Fruit fly (Drosophila melanogaster) whole organism, embryonic: ENCODE data around the gene UQCR-Q.

Experiments used
- CG10274 ChIP-seq: fragments of 200-800 bp; sonication (Bioruptor generic); optimal IDR thresholded peaks from 3 replicates; lab custom pipeline; 2017; ENCODE audit warnings: missing biosample characterization, mild to moderate bottlenecking, missing genetic modification characterization
- CG14441 ChIP-seq: fragments of 200-800 bp; sonication (Bioruptor generic); IDR thresholded peaks from 2 replicates; pipeline ENCODE4 v1.3.6; 2022; ENCODE audit warnings: missing biosample characterization, missing genetic modification characterization
- CG15479 ChIP-seq: fragments of 200-800 bp; sonication (Bioruptor generic); optimal IDR thresholded peaks from 3 replicates; lab custom pipeline; 2019; ENCODE audit warnings: missing biosample characterization, mild to moderate bottlenecking, missing genetic modification characterization, moderate library complexity
- CG17359 ChIP-seq: fragments of 200-800 bp; sonication (Bioruptor generic); optimal IDR thresholded peaks from 3 replicates; lab custom pipeline; 2018; ENCODE audit warnings: missing biosample characterization, mild to moderate bottlenecking, missing genetic modification characterization, moderate library complexity
- CG17361 ChIP-seq: fragments of 200-800 bp; sonication (Bioruptor generic); IDR thresholded peaks from 3 replicates; pipeline ENCODE4 v1.3.6; 2022; ENCODE audit warnings: missing biosample characterization, missing genetic modification characterization
- CG31388 ChIP-seq: fragments of 200-800 bp; sonication (Bioruptor generic); optimal IDR thresholded peaks from 2 replicates; lab custom pipeline; 2016; ENCODE audit warnings: missing biosample characterization, missing genetic modification characterization
- CG6654 ChIP-seq: fragments of 200-800 bp; sonication (Bioruptor generic); optimal IDR thresholded peaks from 2 replicates; lab custom pipeline; 2017; ENCODE audit warnings: missing biosample characterization, mild to moderate bottlenecking, missing genetic modification characterization
- CG7963 ChIP-seq: fragments of 200-800 bp; sonication (Bioruptor generic); IDR thresholded peaks from 3 replicates; pipeline ENCODE4 v1.3.6; 2022; ENCODE audit warnings: missing biosample characterization, missing genetic modification characterization; ENCODE audit not compliant: partially characterized antibody
- CG8281 ChIP-seq: fragments of 200-800 bp; sonication (Bioruptor generic); optimal IDR thresholded peaks from 2 replicates; lab custom pipeline; 2018; ENCODE audit warnings: missing biosample characterization, mild to moderate bottlenecking, missing genetic modification characterization, moderate library complexity
- CG9609 ChIP-seq: fragments of 200-800 bp; sonication (Bioruptor generic); optimal IDR thresholded peaks from 3 replicates; lab custom pipeline; 2016; ENCODE audit warnings: missing biosample characterization, missing genetic modification characterization
- D ChIP-seq, 2 experiments: fragments of 200-800 bp in 1 of 2; fragments of >200 bp in 1 of 2; sonication (Bioruptor generic) in 1 of 2; optimal IDR thresholded peaks; 2 replicates in 1 of 2; 3 replicates in 1 of 2; lab custom pipeline; 2017; ENCODE audit warnings: mild to moderate bottlenecking in 1 of 2, missing biosample characterization in 1 of 2, missing genetic modification characterization in 1 of 2, missing genetic modification reagents in 1 of 2
- D19A ChIP-seq: fragments of 200-800 bp; optimal IDR thresholded peaks from 3 replicates; lab custom pipeline; 2019; ENCODE audit warnings: missing biosample characterization, mild to moderate bottlenecking, missing genetic modification characterization, moderate library complexity
- Dref ChIP-seq: fragments of 200-800 bp; sonication (Bioruptor generic); IDR thresholded peaks from 2 replicates; pipeline ENCODE4 v1.3.6; 2022; ENCODE audit warnings: missing biosample characterization, missing genetic modification characterization
- HmgD ChIP-seq: fragments of 200-800 bp; sonication (Bioruptor generic); optimal IDR thresholded peaks from 3 replicates; lab custom pipeline; 2016; ENCODE audit warnings: missing biosample characterization, missing genetic modification characterization
- Lim3 ChIP-seq: fragments of 200-800 bp; sonication (Bioruptor generic); IDR thresholded peaks from 2 replicates; pipeline ENCODE4 v1.3.6; 2022; ENCODE audit warnings: missing biosample characterization, missing genetic modification characterization
- MTF-1 ChIP-seq: fragments of 200-800 bp; sonication (Bioruptor generic); optimal IDR thresholded peaks from 2 replicates; lab custom pipeline; 2018; ENCODE audit warnings: missing biosample characterization, mild to moderate bottlenecking, missing genetic modification characterization, borderline replicate concordance
- Med ChIP-seq: fragments of 200-800 bp; sonication (Bioruptor generic); peaks from one replicate; lab custom pipeline; 2016; ENCODE audit warnings: missing biosample characterization, missing genetic modification characterization, mild to moderate bottlenecking, inconsistent platforms, moderate library complexity
- NC2α ChIP-seq: fragments of 200-800 bp; sonication (Bioruptor generic); optimal IDR thresholded peaks from 2 replicates; lab custom pipeline; 2016; ENCODE audit warnings: missing biosample characterization, missing genetic modification characterization
- NK7.1 ChIP-seq: fragments of 200-800 bp; sonication (Bioruptor generic); optimal IDR thresholded peaks from 3 replicates; lab custom pipeline; 2016; ENCODE audit warnings: missing biosample characterization, missing genetic modification characterization
- Nf-YA ChIP-seq: fragments of 200-800 bp; sonication (Bioruptor generic); IDR thresholded peaks from 2 replicates; pipeline ENCODE4 v1.3.6; 2022; ENCODE audit warnings: missing biosample characterization, missing genetic modification characterization
- Oaz ChIP-seq: fragments of 200-800 bp; sonication (Bioruptor generic); IDR thresholded peaks from 2 replicates; pipeline ENCODE4 v1.3.6; 2022; ENCODE audit warnings: missing biosample characterization, missing genetic modification characterization
- Spps ChIP-seq: fragments of 200-800 bp; sonication (Bioruptor generic); optimal IDR thresholded peaks from 2 replicates; lab custom pipeline; 2018; ENCODE audit warnings: missing biosample characterization, mild to moderate bottlenecking, missing genetic modification characterization
- Sry-δ ChIP-seq: fragments of 200-800 bp; sonication (Bioruptor generic); optimal IDR thresholded peaks from 2 replicates; lab custom pipeline; 2016; ENCODE audit warnings: missing biosample characterization, missing genetic modification characterization
- Xbp1 ChIP-seq: fragments of 200-800 bp; sonication (Bioruptor generic); optimal IDR thresholded peaks from 3 replicates; lab custom pipeline; 2016; ENCODE audit warnings: missing biosample characterization, mild to moderate bottlenecking, missing genetic modification characterization
- Xrp1 ChIP-seq: fragments of 200-800 bp; sonication (Bioruptor generic); IDR thresholded peaks from 2 replicates; pipeline ENCODE4 v1.3.6; 2022; ENCODE audit warnings: missing biosample characterization, missing genetic modification characterization
- abd-A ChIP-seq: fragments of 200-800 bp; sonication (Bioruptor generic); optimal IDR thresholded peaks from 3 replicates; lab custom pipeline; 2019; ENCODE audit warnings: missing biosample characterization, mild to moderate bottlenecking, missing genetic modification characterization, moderate library complexity
- ap ChIP-seq: fragments of 200-800 bp; sonication (Bioruptor generic); IDR thresholded peaks from 2 replicates; pipeline ENCODE4 v1.3.6; 2022; ENCODE audit warnings: missing biosample characterization, missing genetic modification characterization
- cg ChIP-seq: fragments of 200-800 bp; sonication (Bioruptor generic); optimal IDR thresholded peaks from 3 replicates; lab custom pipeline; 2019; ENCODE audit warnings: missing biosample characterization, mild to moderate bottlenecking, missing genetic modification characterization, moderate library complexity
- crol ChIP-seq: fragments of 200-800 bp; sonication (Bioruptor generic); IDR thresholded peaks from 2 replicates; pipeline ENCODE4 v1.3.6; 2022; ENCODE audit warnings: missing biosample characterization, missing genetic modification characterization
- ewg ChIP-seq: fragments of 200-800 bp; sonication (Bioruptor generic); optimal IDR thresholded peaks from 3 replicates; lab custom pipeline; 2017; ENCODE audit warnings: mild to moderate bottlenecking, missing biosample characterization, missing genetic modification reagents, missing genetic modification characterization
- fd102C ChIP-seq: fragments of 200-800 bp; sonication (Bioruptor generic); optimal IDR thresholded peaks from 2 replicates; lab custom pipeline; 2018; ENCODE audit warnings: missing biosample characterization, mild to moderate bottlenecking, missing genetic modification characterization, moderate library complexity
- gem ChIP-seq: fragments of 200-800 bp; sonication (Bioruptor generic); optimal IDR thresholded peaks from 2 replicates; lab custom pipeline; 2019; ENCODE audit warnings: missing biosample characterization, mild to moderate bottlenecking, missing genetic modification characterization, moderate library complexity
- her ChIP-seq: fragments of 200-800 bp; sonication (Bioruptor generic); optimal IDR thresholded peaks from 2 replicates; lab custom pipeline; 2016; ENCODE audit warnings: missing biosample characterization, missing genetic modification characterization
- jumu ChIP-seq: fragments of 200-800 bp; sonication (Bioruptor generic); optimal IDR thresholded peaks from 3 replicates; lab custom pipeline; 2016; ENCODE audit warnings: missing biosample characterization, missing genetic modification characterization
- kay ChIP-seq: fragments of 200-800 bp; sonication (Bioruptor generic); optimal IDR thresholded peaks from 2 replicates; lab custom pipeline; 2016; ENCODE audit warnings: missing biosample characterization, missing genetic modification characterization
- ken ChIP-seq: fragments of 200-800 bp; sonication (Bioruptor generic); IDR thresholded peaks from 3 replicates; pipeline ENCODE4 v1.3.6; 2022; ENCODE audit warnings: missing biosample characterization, missing genetic modification characterization
- lov ChIP-seq, 2 experiments: fragments of 200-800 bp in 1 of 2; fragments of >200 bp in 1 of 2; sonication (Bioruptor generic) in 1 of 2; IDR thresholded peaks in 1 of 2; optimal IDR thresholded peaks in 1 of 2; 2 replicates in 1 of 2; 3 replicates in 1 of 2; pipeline versions ENCODE4 v1.3.6 to Lab custom; 2017 to 2022; ENCODE audit warnings: missing biosample characterization in 1 of 2, missing genetic modification characterization in 1 of 2
- oc ChIP-seq: fragments of 200-800 bp; sonication (Bioruptor generic); optimal IDR thresholded peaks from 2 replicates; lab custom pipeline; 2018; ENCODE audit warnings: missing biosample characterization, mild to moderate bottlenecking, missing genetic modification characterization, moderate library complexity
- pb ChIP-seq: fragments of 200-800 bp; sonication (Bioruptor generic); optimal IDR thresholded peaks from 3 replicates; lab custom pipeline; 2016; ENCODE audit warnings: missing biosample characterization, missing genetic modification characterization
- prd ChIP-seq, 3 experiments: fragments of >200 bp in 2 of 3; fragments of 200-800 bp in 1 of 3; sonication (Bioruptor generic) in 1 of 3; optimal IDR thresholded peaks in 2 of 3; IDR thresholded peaks in 1 of 3; 2 replicates in 2 of 3; 3 replicates in 1 of 3; pipeline versions ENCODE4 v1.3.6 to Lab custom; 2017 to 2022; ENCODE audit warnings: missing biosample characterization in 1 of 3, missing genetic modification characterization in 1 of 3
- repo ChIP-seq: fragments of 200-800 bp; sonication (Bioruptor generic); optimal IDR thresholded peaks from 2 replicates; lab custom pipeline; 2016; ENCODE audit warnings: missing biosample characterization, missing genetic modification characterization
- sqz ChIP-seq: fragments of 200-800 bp; sonication (Bioruptor generic); optimal IDR thresholded peaks from 3 replicates; lab custom pipeline; 2018; ENCODE audit warnings: missing biosample characterization, mild to moderate bottlenecking, missing genetic modification characterization
- sr ChIP-seq: fragments of 200-800 bp; sonication (Bioruptor generic); IDR thresholded peaks from 3 replicates; pipeline ENCODE4 v1.3.6; 2022; ENCODE audit warnings: missing biosample characterization, missing genetic modification characterization
- tgo ChIP-seq: fragments of 200-800 bp; sonication (Bioruptor generic); IDR thresholded peaks from 3 replicates; pipeline ENCODE4 v1.3.6; 2022; ENCODE audit warnings: missing biosample characterization, missing genetic modification characterization
- usp ChIP-seq: fragments of >200 bp; optimal IDR thresholded peaks from 2 replicates; lab custom pipeline; 2017; ENCODE audit warnings: missing biosample characterization, missing genetic modification characterization
- wdn ChIP-seq: fragments of 200-800 bp; sonication (Bioruptor generic); IDR thresholded peaks from 2 replicates; pipeline ENCODE4 v1.3.6; 2022; ENCODE audit warnings: missing biosample characterization, missing genetic modification characterization

The UQCR-Q gene

dm6 chr3L:17461369-17462012 lies 13.1 kb upstream of the UQCR-Q start (continued):
- TF ChIP-seq crol, result peak; percentile 60
- TF ChIP-seq CG14441, result peak; percentile 52; the same call in 1 of the 2 replicates
- no peak for TF ChIP-seq Lim3 (GFP tag; lab: Robert Waterston, UW)
- TF ChIP-seq NC2α (GFP tag; lab: Kevin White, UChicago), result no peak
- TF ChIP-seq gem (tag; lab: Kevin White, UChicago), result peak; percentile 12
- no peak for TF ChIP-seq Sry-δ
- no peak for TF ChIP-seq ken (GFP tag; lab: Robert Waterston, UW)
- TF ChIP-seq CG9609, result no peak
- peak; percentile 59 for TF ChIP-seq Xrp1 (GFP tag; lab: Robert Waterston, UW)
- no peak for TF ChIP-seq prd (optimal IDR thresholded peaks at IDR 0.05; lab: Kevin White, UChicago)
- TF ChIP-seq prd (GFP tag; IDR thresholded peaks at IDR 0.05; lab: Robert Waterston, UW), result peak; percentile 61; the same call in 1 of the 3 replicates

dm6 chr3L:17462474-17462873 lies 12.1 kb upstream of the UQCR-Q start:
- TF ChIP-seq CG6654 (GFP tag; lab: Kevin White, UChicago), result no peak
- no peak for TF ChIP-seq repo (GFP tag; lab: Kevin White, UChicago)
- no peak for TF ChIP-seq Oaz (GFP tag; lab: Robert Waterston, UW)
- TF ChIP-seq abd-A (tag; lab: Kevin White, UChicago), result peak; percentile 57
- no peak for TF ChIP-seq Dref (GFP tag; lab: Robert Waterston, UW)
- no peak for TF ChIP-seq ap
- TF ChIP-seq sqz, result no peak
- TF ChIP-seq fd102C (GFP tag; lab: Kevin White, UChicago), result no peak
- TF ChIP-seq MTF-1 (GFP tag; lab: Kevin White, UChicago), result no peak
- no peak for TF ChIP-seq Xbp1 (GFP tag; lab: Kevin White, UChicago)
- no peak for TF ChIP-seq wdn (GFP tag; lab: Robert Waterston, UW)
- TF ChIP-seq CG15479 (GFP tag; lab: Kevin White, UChicago), result no peak
- no peak for TF ChIP-seq CG31388
- no peak for TF ChIP-seq Nf-YA
- no peak for TF ChIP-seq NK7.1 (GFP tag; lab: Kevin White, UChicago)
- TF ChIP-seq CG8281 (tag; lab: Kevin White, UChicago), result no peak
- no peak for TF ChIP-seq ewg (GFP tag; lab: Kevin White, UChicago)
- TF ChIP-seq CG17359 (tag; lab: Kevin White, UChicago), result no peak
- no peak for TF ChIP-seq pb (GFP tag; lab: Kevin White, UChicago)
- no peak for TF ChIP-seq Spps (tag; lab: Kevin White, UChicago)
- no peak for TF ChIP-seq CG10274 (GFP tag; lab: Kevin White, UChicago)
- no peak for TF ChIP-seq kay (GFP tag; lab: Kevin White, UChicago)
- TF ChIP-seq cg (GFP tag; lab: Kevin White, UChicago), result peak; percentile 43
- no peak for TF ChIP-seq D (optimal IDR thresholded peaks at IDR 0.05; lab: Kevin White, UChicago)
- no peak for TF ChIP-seq D (GFP tag; optimal IDR thresholded peaks at IDR 0.05; lab: Kevin White, UChicago)
- no peak for TF ChIP-seq D19A (tag; lab: Kevin White, UChicago)
- no peak for TF ChIP-seq jumu (GFP tag; lab: Kevin White, UChicago)
- no peak for TF ChIP-seq usp (GFP tag; lab: Kevin White, UChicago)
- peak; percentile 15 for TF ChIP-seq oc (tag; lab: Kevin White, UChicago)
- TF ChIP-seq gem (tag; lab: Kevin White, UChicago), result no peak
- no peak for TF ChIP-seq lov (optimal IDR thresholded peaks at IDR 0.05; lab: Kevin White, UChicago)
- TF ChIP-seq lov (GFP tag; IDR thresholded peaks at IDR 0.05; lab: Robert Waterston, UW), result no peak
- TF ChIP-seq sr (GFP tag; lab: Robert Waterston, UW), result no peak
- no peak for TF ChIP-seq CG17361 (GFP tag; lab: Robert Waterston, UW)
- TF ChIP-seq CG7963 (GFP tag; lab: Robert Waterston, UW), result no peak
- TF ChIP-seq Med (GFP tag; lab: Kevin White, UChicago), result peak; percentile 55
- TF ChIP-seq HmgD (GFP tag; lab: Kevin White, UChicago), result no peak
- TF ChIP-seq her (GFP tag; lab: Kevin White, UChicago), result no peak
- TF ChIP-seq tgo, result no peak
- TF ChIP-seq crol, result 0 out of 2 replicates have a peak, but pooled peaks have one; percentile 14
